Fruit fly (Drosophila melanogaster) whole organism, embryonic: Measurements from ENCODE around the gene CG5510.
A peak's percentile ranks its signal among the peaks of the same experiment; 100 is the strongest.

Experiments used
- CG1024 ChIP-seq: fragments of 200-800 bp; sonication (Bioruptor generic); IDR thresholded peaks from 2 replicates; pipeline ENCODE4 v1.3.6; 2022; ENCODE audit warnings: missing biosample characterization, missing genetic modification characterization
- CG10267 ChIP-seq: fragments of 200-800 bp; sonication (Bioruptor generic); optimal IDR thresholded peaks from 2 replicates; lab custom pipeline; 2018; ENCODE audit warnings: missing biosample characterization, mild to moderate bottlenecking, missing genetic modification characterization, moderate library complexity
- CG10366 ChIP-seq: fragments of 200-800 bp; sonication (Bioruptor generic); IDR thresholded peaks from 2 replicates; pipeline ENCODE4 v1.3.6; 2022; ENCODE audit warnings: missing biosample characterization, missing genetic modification characterization
- CG10431 ChIP-seq: fragments of 200-800 bp; sonication (Bioruptor generic); optimal IDR thresholded peaks from 3 replicates; lab custom pipeline; 2018; ENCODE audit warnings: missing biosample characterization, mild to moderate bottlenecking, missing genetic modification characterization
- CG10462 ChIP-seq: fragments of 200-800 bp; sonication (Bioruptor generic); optimal IDR thresholded peaks from 2 replicates; lab custom pipeline; 2016; ENCODE audit warnings: missing biosample characterization, missing genetic modification characterization
- CG11456 ChIP-seq: fragments of 200-800 bp; sonication (Bioruptor generic); IDR thresholded peaks from 3 replicates; pipeline ENCODE4 v1.3.6; 2022; ENCODE audit warnings: missing biosample characterization, missing genetic modification characterization
- CG12299 ChIP-seq: fragments of 200-800 bp; sonication (Bioruptor generic); optimal IDR thresholded peaks from 2 replicates; lab custom pipeline; 2018; ENCODE audit warnings: missing biosample characterization, mild to moderate bottlenecking, missing genetic modification characterization
- CG17328 ChIP-seq: fragments of 200-800 bp; sonication (Bioruptor generic); IDR thresholded peaks from 2 replicates; pipeline ENCODE4 v1.3.6; 2022; ENCODE audit warnings: missing biosample characterization, missing genetic modification characterization
- CG17361 ChIP-seq: fragments of 200-800 bp; sonication (Bioruptor generic); IDR thresholded peaks from 3 replicates; pipeline ENCODE4 v1.3.6; 2022; ENCODE audit warnings: missing biosample characterization, missing genetic modification characterization
- CG2120 ChIP-seq: fragments of 200-800 bp; sonication (Bioruptor generic); optimal IDR thresholded peaks from 3 replicates; lab custom pipeline; 2016; ENCODE audit warnings: missing biosample characterization, missing genetic modification characterization
- CG30431 ChIP-seq: fragments of 200-800 bp; sonication (Bioruptor generic); optimal IDR thresholded peaks from 2 replicates; lab custom pipeline; 2017; ENCODE audit warnings: missing biosample characterization, missing genetic modification characterization
- CG31365 ChIP-seq: fragments of 200-800 bp; sonication (Bioruptor generic); optimal IDR thresholded peaks from 2 replicates; lab custom pipeline; 2018; ENCODE audit warnings: missing biosample characterization, mild to moderate bottlenecking, missing genetic modification characterization
- CG33557 ChIP-seq: fragments of 200-800 bp; sonication (Bioruptor generic); optimal IDR thresholded peaks from 2 replicates; lab custom pipeline; 2019; ENCODE audit warnings: missing biosample characterization, mild to moderate bottlenecking, missing genetic modification characterization, moderate library complexity
- CG7372 ChIP-seq: fragments of 200-800 bp; sonication (Bioruptor generic); IDR thresholded peaks from 2 replicates; pipeline ENCODE4 v1.3.6; 2022; ENCODE audit warnings: missing biosample characterization, missing genetic modification characterization
- CG7556 ChIP-seq: fragments of 200-800 bp; sonication (Bioruptor generic); optimal IDR thresholded peaks from 2 replicates; lab custom pipeline; 2017; ENCODE audit warnings: missing biosample characterization, mild to moderate bottlenecking, missing genetic modification characterization
- CG7928 ChIP-seq: fragments of 200-800 bp; sonication (Bioruptor generic); optimal IDR thresholded peaks from 2 replicates; lab custom pipeline; 2017; ENCODE audit warnings: missing biosample characterization, mild to moderate bottlenecking, missing genetic modification characterization
- CG7963 ChIP-seq: fragments of 200-800 bp; sonication (Bioruptor generic); IDR thresholded peaks from 3 replicates; pipeline ENCODE4 v1.3.6; 2022; ENCODE audit warnings: missing biosample characterization, missing genetic modification characterization; ENCODE audit not compliant: partially characterized antibody
- CG8281 ChIP-seq: fragments of 200-800 bp; sonication (Bioruptor generic); optimal IDR thresholded peaks from 2 replicates; lab custom pipeline; 2018; ENCODE audit warnings: missing biosample characterization, mild to moderate bottlenecking, missing genetic modification characterization, moderate library complexity
- CG8388 ChIP-seq: fragments of 200-800 bp; sonication (Bioruptor generic); optimal IDR thresholded peaks from 2 replicates; lab custom pipeline; 2019; ENCODE audit warnings: missing biosample characterization, mild to moderate bottlenecking, missing genetic modification characterization, moderate library complexity
- Doc2 ChIP-seq: fragments of 200-800 bp; sonication (Bioruptor generic); IDR thresholded peaks from 2 replicates; pipeline ENCODE4 v1.3.6; 2022; ENCODE audit warnings: missing biosample characterization, missing genetic modification characterization
- Fer1 ChIP-seq: fragments of 200-800 bp; sonication (Bioruptor generic); optimal IDR thresholded peaks from 2 replicates; lab custom pipeline; 2017; ENCODE audit warnings: missing biosample characterization, mild to moderate bottlenecking, missing genetic modification characterization
- HmgZ ChIP-seq: fragments of 200-800 bp; sonication (Bioruptor generic); optimal IDR thresholded peaks from 2 replicates; lab custom pipeline; 2018; ENCODE audit warnings: missing biosample characterization, mild to moderate bottlenecking, missing genetic modification characterization
- MTF-1 ChIP-seq: fragments of 200-800 bp; sonication (Bioruptor generic); optimal IDR thresholded peaks from 2 replicates; lab custom pipeline; 2018; ENCODE audit warnings: missing biosample characterization, mild to moderate bottlenecking, missing genetic modification characterization, borderline replicate concordance
- Myb ChIP-seq: fragments of 200-800 bp; sonication (Bioruptor generic); optimal IDR thresholded peaks from 2 replicates; lab custom pipeline; 2016; ENCODE audit warnings: missing biosample characterization, missing genetic modification characterization
- Nf-YA ChIP-seq: fragments of 200-800 bp; sonication (Bioruptor generic); IDR thresholded peaks from 2 replicates; pipeline ENCODE4 v1.3.6; 2022; ENCODE audit warnings: missing biosample characterization, missing genetic modification characterization
- Nf-YC ChIP-seq: fragments of 200-800 bp; optimal IDR thresholded peaks from 3 replicates; lab custom pipeline; 2019; ENCODE audit warnings: missing biosample characterization, mild to moderate bottlenecking, missing genetic modification characterization, moderate library complexity
- Optix ChIP-seq: fragments of 200-800 bp; sonication (Bioruptor generic); IDR thresholded peaks from 3 replicates; pipeline ENCODE4 v1.3.6; 2022; ENCODE audit warnings: missing biosample characterization, missing genetic modification characterization
- Poxn ChIP-seq: fragments of 200-800 bp; sonication (Bioruptor generic); IDR thresholded peaks from 2 replicates; pipeline ENCODE4 v1.3.6; 2022; ENCODE audit warnings: missing biosample characterization, missing genetic modification characterization
- Side ChIP-seq: fragments of 200-800 bp; sonication (Bioruptor generic); optimal IDR thresholded peaks from 2 replicates; lab custom pipeline; 2016; ENCODE audit warnings: missing biosample characterization, missing genetic modification characterization
- Usf ChIP-seq: fragments of 200-800 bp; sonication (Bioruptor generic); optimal IDR thresholded peaks from 2 replicates; lab custom pipeline; 2017; ENCODE audit warnings: missing genotype, missing biosample characterization, missing genetic modification characterization
- Xbp1 ChIP-seq: fragments of 200-800 bp; sonication (Bioruptor generic); optimal IDR thresholded peaks from 3 replicates; lab custom pipeline; 2016; ENCODE audit warnings: missing biosample characterization, mild to moderate bottlenecking, missing genetic modification characterization
- ato ChIP-seq: fragments of 200-800 bp; sonication (Bioruptor generic); IDR thresholded peaks from 2 replicates; pipeline ENCODE4 v1.3.6; 2022; ENCODE audit warnings: missing biosample characterization, missing genetic modification characterization; ENCODE audit not compliant: partially characterized antibody
- bowl ChIP-seq: fragments of 200-800 bp; sonication (Bioruptor generic); IDR thresholded peaks from 2 replicates; pipeline ENCODE4 v1.3.6; 2022; ENCODE audit warnings: missing biosample characterization, missing genetic modification characterization
- crp ChIP-seq, 2 experiments: fragments of 200-800 bp; sonication (Bioruptor generic); optimal IDR thresholded peaks; 2 replicates in 1 of 2; 3 replicates in 1 of 2; lab custom pipeline; 2017; ENCODE audit warnings: missing biosample characterization in 2 of 2, missing genetic modification characterization in 2 of 2, mild to moderate bottlenecking in 1 of 2, moderate library complexity in 1 of 2
- cwo ChIP-seq: fragments of 200-800 bp; sonication (Bioruptor generic); optimal IDR thresholded peaks from 3 replicates; lab custom pipeline; 2017; ENCODE audit warnings: missing biosample characterization, missing genetic modification characterization, mild to moderate bottlenecking, moderate library complexity, missing genetic modification reagents
- emc ChIP-seq: fragments of 200-800 bp; sonication (Bioruptor generic); optimal IDR thresholded peaks from 2 replicates; lab custom pipeline; 2016; ENCODE audit warnings: missing biosample characterization, missing genetic modification characterization
- gce ChIP-seq: fragments of 200-800 bp; sonication (Bioruptor generic); IDR thresholded peaks from 3 replicates; pipeline ENCODE4 v1.3.6; 2022; ENCODE audit warnings: missing biosample characterization, missing genetic modification characterization
- gcm2 ChIP-seq: fragments of 200-800 bp; sonication (Bioruptor generic); optimal IDR thresholded peaks from 2 replicates; lab custom pipeline; 2016; ENCODE audit warnings: missing biosample characterization, missing genetic modification characterization
- gt ChIP-seq: fragments of 200-800 bp; sonication (Bioruptor generic); IDR thresholded peaks from 2 replicates; pipeline ENCODE4 v1.3.6; 2022; ENCODE audit warnings: missing biosample characterization, missing genetic modification characterization
- h ChIP-seq: fragments of >200 bp; optimal IDR thresholded peaks from 2 replicates; lab custom pipeline; 2017
- ham ChIP-seq: fragments of 200-800 bp; sonication (Bioruptor generic); IDR thresholded peaks from 2 replicates; pipeline ENCODE4 v1.3.6; 2022; ENCODE audit warnings: missing biosample characterization, missing genetic modification characterization
- her ChIP-seq: fragments of 200-800 bp; sonication (Bioruptor generic); optimal IDR thresholded peaks from 2 replicates; lab custom pipeline; 2016; ENCODE audit warnings: missing biosample characterization, missing genetic modification characterization
- hkb ChIP-seq, 2 experiments: fragments of 200-800 bp in 1 of 2; fragments of >200 bp in 1 of 2; sonication (Bioruptor generic) in 1 of 2; IDR thresholded peaks in 1 of 2; optimal IDR thresholded peaks in 1 of 2; 2 replicates each; pipeline versions ENCODE4 v1.3.6 to Lab custom; 2017 to 2022; ENCODE audit warnings: missing biosample characterization in 1 of 2, missing genetic modification characterization in 1 of 2
- pfk ChIP-seq: fragments of 200-800 bp; sonication (Bioruptor generic); optimal IDR thresholded peaks from 2 replicates; lab custom pipeline; 2018; ENCODE audit warnings: missing biosample characterization, mild to moderate bottlenecking, missing genetic modification characterization, moderate library complexity
- pnt ChIP-seq: fragments of 200-800 bp; sonication (Bioruptor generic); optimal IDR thresholded peaks from 3 replicates; lab custom pipeline; 2016; ENCODE audit warnings: missing biosample characterization, missing genetic modification characterization
- schlank ChIP-seq: fragments of 200-800 bp; sonication (Bioruptor generic); optimal IDR thresholded peaks from 2 replicates; lab custom pipeline; 2018; ENCODE audit warnings: missing biosample characterization, mild to moderate bottlenecking, missing genetic modification characterization
- scrt ChIP-seq: fragments of 200-800 bp; sonication (Bioruptor generic); optimal IDR thresholded peaks from 2 replicates; lab custom pipeline; 2018; ENCODE audit warnings: missing biosample characterization, mild to moderate bottlenecking, missing genetic modification characterization, moderate library complexity
- sqz ChIP-seq: fragments of 200-800 bp; sonication (Bioruptor generic); optimal IDR thresholded peaks from 3 replicates; lab custom pipeline; 2018; ENCODE audit warnings: missing biosample characterization, mild to moderate bottlenecking, missing genetic modification characterization
- tap ChIP-seq: fragments of 200-800 bp; optimal IDR thresholded peaks from 3 replicates; lab custom pipeline; 2019; ENCODE audit warnings: missing biosample characterization, mild to moderate bottlenecking, missing genetic modification characterization, moderate library complexity
- tin ChIP-seq: fragments of 200-800 bp; sonication (Bioruptor generic); optimal IDR thresholded peaks from 3 replicates; lab custom pipeline; 2016; ENCODE audit warnings: missing biosample characterization, missing genetic modification characterization
- trem ChIP-seq: fragments of 200-800 bp; optimal IDR thresholded peaks from 3 replicates; lab custom pipeline; 2019; ENCODE audit warnings: missing biosample characterization, mild to moderate bottlenecking, missing genetic modification characterization, moderate library complexity
- tx ChIP-seq: fragments of 200-800 bp; sonication (Bioruptor generic); optimal IDR thresholded peaks from 2 replicates; lab custom pipeline; 2016; ENCODE audit warnings: missing biosample characterization, missing genetic modification characterization

CG5510 gene

dm6 chr3R:24169362-24169761, at the start of gene CG5510 (continued):
- TF ChIP-seq tin = peak; percentile 66
- no peak for TF ChIP-seq gt (GFP tag; lab: Robert Waterston, UW)
- TF ChIP-seq HmgZ (tag; lab: Kevin White, UChicago) = peak; percentile 86
- TF ChIP-seq Side (GFP tag; lab: Kevin White, UChicago) = peak; percentile 62
- no peak for TF ChIP-seq schlank (tag; lab: Kevin White, UChicago)
- TF ChIP-seq her (GFP tag; lab: Kevin White, UChicago) = peak; percentile 26
- no peak for TF ChIP-seq CG7556 (GFP tag; lab: Kevin White, UChicago)
- no peak for TF ChIP-seq CG33557
- no peak for TF ChIP-seq Poxn
- TF ChIP-seq gcm2 (GFP tag; lab: Kevin White, UChicago) = no peak
- TF ChIP-seq trem (tag; lab: Kevin White, UChicago) = peak; percentile 84
- TF ChIP-seq CG1024 (GFP tag; lab: Robert Waterston, UW) = no peak
- TF ChIP-seq CG11456 (GFP tag; lab: Robert Waterston, UW) = peak; percentile 66; the same call in 2 of the 3 replicates
- TF ChIP-seq CG7928 = no peak
- no peak for TF ChIP-seq cwo (GFP tag; lab: Kevin White, UChicago)
- TF ChIP-seq CG17328 (GFP tag; lab: Robert Waterston, UW) = no peak
- peak; percentile 29 for TF ChIP-seq scrt (GFP tag; lab: Kevin White, UChicago)
- TF ChIP-seq gce (GFP tag; lab: Robert Waterston, UW) = no peak
- no peak for TF ChIP-seq CG31365
- TF ChIP-seq CG8388 (GFP tag; lab: Kevin White, UChicago) = peak; percentile 28
- TF ChIP-seq h (lab: Kevin White, UChicago) = no peak
- TF ChIP-seq CG2120 (GFP tag; lab: Kevin White, UChicago) = peak; percentile 78
- TF ChIP-seq Optix (GFP tag; lab: Robert Waterston, UW) = no peak
- peak; percentile 61 for TF ChIP-seq Nf-YC
- no peak for TF ChIP-seq MTF-1
- no peak for TF ChIP-seq hkb (optimal IDR thresholded peaks at IDR 0.05; lab: Kevin White, UChicago)
- TF ChIP-seq hkb (GFP tag; IDR thresholded peaks at IDR 0.05; lab: Robert Waterston, UW) = no peak
- peak; percentile 52; the same call in 1 of the 3 replicates for TF ChIP-seq CG17361 (GFP tag; lab: Robert Waterston, UW)
- TF ChIP-seq crp (GFP tag; optimal IDR thresholded peaks at IDR 0.05; lab: Kevin White, UChicago) = peak in 1 of 2 experiments; percentile 67
- no peak for TF ChIP-seq tap (tag; lab: Kevin White, UChicago)
- peak; percentile 65 for TF ChIP-seq Xbp1
- peak; percentile 7 for TF ChIP-seq pnt (GFP tag; lab: Kevin White, UChicago)
- no peak for TF ChIP-seq CG10431 (GFP tag; lab: Kevin White, UChicago)
- peak; percentile 59 for TF ChIP-seq CG10267 (tag; lab: Kevin White, UChicago)
- TF ChIP-seq tx (GFP tag; lab: Kevin White, UChicago) = peak; percentile 48
- no peak for TF ChIP-seq CG10462 (GFP tag; lab: Kevin White, UChicago)
- no peak for TF ChIP-seq ham (GFP tag; lab: Robert Waterston, UW)
- no peak for TF ChIP-seq CG30431 (GFP tag; lab: Kevin White, UChicago)
- peak; percentile 98 for TF ChIP-seq CG7963 (GFP tag; lab: Robert Waterston, UW)
- no peak for TF ChIP-seq Doc2
- no peak for TF ChIP-seq CG7372 (GFP tag; lab: Robert Waterston, UW)
- TF ChIP-seq pfk (GFP tag; lab: Kevin White, UChicago) = peak; percentile 7
- peak; percentile 99 for TF ChIP-seq ato
- peak; percentile 15 for TF ChIP-seq CG12299 (tag; lab: Kevin White, UChicago)
- no peak for TF ChIP-seq Usf
- no peak for TF ChIP-seq sqz (GFP tag; lab: Kevin White, UChicago)
- TF ChIP-seq Fer1 = peak; percentile 37
- no peak for TF ChIP-seq CG8281 (tag; lab: Kevin White, UChicago)
- peak; percentile 97 for TF ChIP-seq Myb (GFP tag; lab: Kevin White, UChicago)
- no peak for TF ChIP-seq emc
- TF ChIP-seq Nf-YA (GFP tag; lab: Robert Waterston, UW) = no peak
- TF ChIP-seq CG10366 (GFP tag; lab: Robert Waterston, UW) = no peak
- TF ChIP-seq bowl = no peak
